Fruit fly (Drosophila melanogaster) whole organism: Measurements from ENCODE around the gene aly.

Source experiments
- CG8478 ChIP-seq: fragments of >200 bp; optimal IDR thresholded peaks from 2 replicates; lab custom pipeline; 2018; ENCODE audit warnings: inconsistent platforms
- Dll ChIP-seq: fragments of >200 bp; optimal IDR thresholded peaks from 2 replicates; lab custom pipeline; 2017
- EcR ChIP-seq, 2 experiments: fragments of >200 bp; optimal IDR thresholded peaks; 2 replicates each; lab custom pipeline; 2017; ENCODE audit warnings: missing biosample characterization in 2 of 2, missing genetic modification characterization in 2 of 2, missing genetic modification reagents in 2 of 2
- pan ChIP-seq: fragments of >200 bp; optimal IDR thresholded peaks from 2 replicates; lab custom pipeline; 2017
- psq ChIP-seq: fragments of >200 bp; optimal IDR thresholded peaks from 2 replicates; lab custom pipeline; 2017
- usp ChIP-seq: fragments of >200 bp; optimal IDR thresholded peaks from 2 replicates; lab custom pipeline; 2017; ENCODE audit warnings: missing biosample characterization, missing genetic modification characterization, mixed read lengths

dm6 chr3L:3001445-3001844 lies 24.9 kb downstream of the aly start, which contains the start of gene FMRFaR:
- TF ChIP-seq CG8478 (lab: Kevin White, UChicago) (no peak), Dll (lab: Kevin White, UChicago) (no peak), usp (GFP tag; lab: Kevin White, UChicago) (no peak), pan (lab: Kevin White, UChicago) (no peak), psq (lab: Kevin White, UChicago) (no peak), EcR (GFP tag; optimal IDR thresholded peaks at IDR 0.05; lab: Kevin White, UChicago) (no peak)
